Fruit fly (Drosophila melanogaster) whole organism, embryonic: Measurements from ENCODE around the gene Prat2.
A peak's percentile ranks its signal among the peaks of the same experiment; 100 is the strongest.

ENCODE experiments used
- B-H2 ChIP-seq: fragments of 200-800 bp; sonication (Bioruptor generic); optimal IDR thresholded peaks from 2 replicates; lab custom pipeline; 2018; ENCODE audit warnings: missing biosample characterization, mild to moderate bottlenecking, missing genetic modification characterization
- BtbVII ChIP-seq: fragments of 200-800 bp; sonication (Bioruptor generic); optimal IDR thresholded peaks from 3 replicates; lab custom pipeline; 2017; ENCODE audit warnings: missing biosample characterization, mild to moderate bottlenecking, missing genetic modification characterization
- CG10274 ChIP-seq: fragments of 200-800 bp; sonication (Bioruptor generic); optimal IDR thresholded peaks from 3 replicates; lab custom pipeline; 2017; ENCODE audit warnings: missing biosample characterization, mild to moderate bottlenecking, missing genetic modification characterization
- CG11560 ChIP-seq: fragments of 200-800 bp; sonication (Bioruptor generic); IDR thresholded peaks from 3 replicates; pipeline ENCODE4 v1.3.6; 2022; ENCODE audit warnings: missing biosample characterization, missing genetic modification characterization
- CG11696 ChIP-seq: fragments of 200-800 bp; sonication (Bioruptor generic); IDR thresholded peaks from 2 replicates; pipeline ENCODE4 v1.3.6; 2022; ENCODE audit warnings: missing biosample characterization, missing genetic modification characterization
- CG14441 ChIP-seq: fragments of 200-800 bp; sonication (Bioruptor generic); IDR thresholded peaks from 2 replicates; pipeline ENCODE4 v1.3.6; 2022; ENCODE audit warnings: missing biosample characterization, missing genetic modification characterization
- CG14710 ChIP-seq: fragments of 200-800 bp; sonication (Bioruptor generic); optimal IDR thresholded peaks from 3 replicates; lab custom pipeline; 2019; ENCODE audit warnings: missing biosample characterization, mild to moderate bottlenecking, missing genetic modification characterization, moderate library complexity
- CG15269 ChIP-seq: fragments of 200-800 bp; sonication (Bioruptor generic); optimal IDR thresholded peaks from 2 replicates; lab custom pipeline; 2018; ENCODE audit warnings: missing biosample characterization, mild to moderate bottlenecking, missing genetic modification characterization, moderate library complexity
- CG16813 ChIP-seq: fragments of 200-800 bp; sonication (Bioruptor generic); IDR thresholded peaks from 3 replicates; pipeline ENCODE4 v1.3.6; 2022; ENCODE audit warnings: missing biosample characterization, missing genetic modification characterization; ENCODE audit not compliant: partially characterized antibody
- CG17829 ChIP-seq: fragments of 200-800 bp; optimal IDR thresholded peaks from 2 replicates; lab custom pipeline; 2019; ENCODE audit warnings: missing biosample characterization, mild to moderate bottlenecking, missing genetic modification characterization, moderate library complexity
- CG3065 ChIP-seq: fragments of 200-800 bp; sonication (Bioruptor generic); optimal IDR thresholded peaks from 2 replicates; lab custom pipeline; 2016; ENCODE audit warnings: missing biosample characterization, missing genetic modification characterization
- CG34376 ChIP-seq: fragments of 200-800 bp; sonication (Bioruptor generic); optimal IDR thresholded peaks from 2 replicates; lab custom pipeline; 2018; ENCODE audit warnings: missing biosample characterization, mild to moderate bottlenecking, missing genetic modification characterization
- CG3838 ChIP-seq: fragments of 200-800 bp; sonication (Bioruptor generic); optimal IDR thresholded peaks from 3 replicates; lab custom pipeline; 2016; ENCODE audit warnings: missing biosample characterization, missing genetic modification characterization
- CG43689 ChIP-seq: fragments of 200-800 bp; sonication (Bioruptor generic); IDR thresholded peaks from 2 replicates; pipeline ENCODE4 v1.3.6; 2022; ENCODE audit warnings: missing biosample characterization, missing genetic modification characterization
- CG4617 ChIP-seq: fragments of 200-800 bp; sonication (Bioruptor generic); optimal IDR thresholded peaks from 3 replicates; lab custom pipeline; 2016; ENCODE audit warnings: missing biosample characterization, missing genetic modification characterization, borderline replicate concordance
- CG7271 ChIP-seq: fragments of 200-800 bp; sonication (Bioruptor generic); optimal IDR thresholded peaks from 2 replicates; lab custom pipeline; 2018; ENCODE audit warnings: missing biosample characterization, mild to moderate bottlenecking, missing genetic modification characterization, moderate library complexity
- CG7556 ChIP-seq: fragments of 200-800 bp; sonication (Bioruptor generic); optimal IDR thresholded peaks from 2 replicates; lab custom pipeline; 2017; ENCODE audit warnings: missing biosample characterization, mild to moderate bottlenecking, missing genetic modification characterization
- CG8478 ChIP-seq: fragments of >200 bp; optimal IDR thresholded peaks from 2 replicates; lab custom pipeline; 2018
- D ChIP-seq, 2 experiments: fragments of 200-800 bp in 1 of 2; fragments of >200 bp in 1 of 2; sonication (Bioruptor generic) in 1 of 2; optimal IDR thresholded peaks; 2 replicates in 1 of 2; 3 replicates in 1 of 2; lab custom pipeline; 2017; ENCODE audit warnings: mild to moderate bottlenecking in 1 of 2, missing biosample characterization in 1 of 2, missing genetic modification characterization in 1 of 2, missing genetic modification reagents in 1 of 2
- Doc3 ChIP-seq: fragments of 200-800 bp; sonication (Bioruptor generic); IDR thresholded peaks from 3 replicates; pipeline ENCODE4 v1.3.6; 2022; ENCODE audit warnings: missing biosample characterization, missing genetic modification characterization; ENCODE audit not compliant: partially characterized antibody
- Dref ChIP-seq: fragments of 200-800 bp; sonication (Bioruptor generic); IDR thresholded peaks from 2 replicates; pipeline ENCODE4 v1.3.6; 2022; ENCODE audit warnings: missing biosample characterization, missing genetic modification characterization
- Eip74EF ChIP-seq, 2 experiments: fragments of 200-800 bp in 1 of 2; fragments of >200 bp in 1 of 2; sonication (Bioruptor generic) in 1 of 2; optimal IDR thresholded peaks; 2 replicates each; lab custom pipeline; 2017 to 2019; ENCODE audit warnings: missing biosample characterization in 2 of 2, missing genetic modification characterization in 2 of 2, mild to moderate bottlenecking in 1 of 2, moderate library complexity in 1 of 2
- Ets65A ChIP-seq: fragments of 200-800 bp; sonication (Bioruptor generic); peaks from one replicate; lab custom pipeline; 2016; ENCODE audit warnings: missing biosample characterization, missing genetic modification characterization
- HLH54F ChIP-seq: fragments of 200-800 bp; sonication (Bioruptor generic); optimal IDR thresholded peaks from 3 replicates; lab custom pipeline; 2016; ENCODE audit warnings: missing biosample characterization, missing genetic modification characterization
- MBD-R2 ChIP-seq: fragments of 200-800 bp; sonication (Bioruptor generic); IDR thresholded peaks from 2 replicates; pipeline ENCODE4 v1.3.6; 2022; ENCODE audit warnings: missing biosample characterization, missing genetic modification characterization
- Mes4 ChIP-seq: fragments of 200-800 bp; sonication (Bioruptor generic); optimal IDR thresholded peaks from 2 replicates; lab custom pipeline; 2016; ENCODE audit warnings: missing biosample characterization, missing genetic modification characterization
- Nf-YA ChIP-seq: fragments of 200-800 bp; sonication (Bioruptor generic); IDR thresholded peaks from 2 replicates; pipeline ENCODE4 v1.3.6; 2022; ENCODE audit warnings: missing biosample characterization, missing genetic modification characterization
- NfI ChIP-seq: fragments of 200-800 bp; sonication (Bioruptor generic); optimal IDR thresholded peaks from 3 replicates; lab custom pipeline; 2018; ENCODE audit warnings: missing biosample characterization, mild to moderate bottlenecking, missing genetic modification characterization, moderate library complexity
- Oli ChIP-seq: fragments of 200-800 bp; sonication (Bioruptor generic); optimal IDR thresholded peaks from 2 replicates; lab custom pipeline; 2018; ENCODE audit warnings: missing biosample characterization, mild to moderate bottlenecking, missing genetic modification characterization, moderate library complexity
- TFAM ChIP-seq: fragments of 200-800 bp; sonication (Bioruptor generic); optimal IDR thresholded peaks from 2 replicates; lab custom pipeline; 2017; ENCODE audit warnings: missing biosample characterization, missing genetic modification characterization, inconsistent platforms
- aop ChIP-seq: fragments of 200-800 bp; sonication (Bioruptor generic); IDR thresholded peaks from 2 replicates; pipeline ENCODE4 v1.3.6; 2022; ENCODE audit warnings: missing biosample characterization, missing genetic modification characterization
- crol ChIP-seq: fragments of 200-800 bp; sonication (Bioruptor generic); IDR thresholded peaks from 2 replicates; pipeline ENCODE4 v1.3.6; 2022; ENCODE audit warnings: missing biosample characterization, missing genetic modification characterization
- crp ChIP-seq, 2 experiments: fragments of 200-800 bp; sonication (Bioruptor generic); optimal IDR thresholded peaks; 2 replicates in 1 of 2; 3 replicates in 1 of 2; lab custom pipeline; 2017; ENCODE audit warnings: missing biosample characterization in 2 of 2, missing genetic modification characterization in 2 of 2, mild to moderate bottlenecking in 1 of 2, moderate library complexity in 1 of 2
- disco-r ChIP-seq: fragments of 200-800 bp; sonication (Bioruptor generic); optimal IDR thresholded peaks from 2 replicates; lab custom pipeline; 2016; ENCODE audit warnings: missing biosample characterization, missing genetic modification characterization
- ems ChIP-seq: fragments of 200-800 bp; sonication (Bioruptor generic); optimal IDR thresholded peaks from 3 replicates; lab custom pipeline; 2016; ENCODE audit warnings: missing biosample characterization, missing genetic modification characterization
- ewg ChIP-seq: fragments of 200-800 bp; sonication (Bioruptor generic); optimal IDR thresholded peaks from 3 replicates; lab custom pipeline; 2017; ENCODE audit warnings: mild to moderate bottlenecking, missing biosample characterization, missing genetic modification reagents, missing genetic modification characterization
- eyg ChIP-seq: fragments of 200-800 bp; sonication (Bioruptor generic); optimal IDR thresholded peaks from 3 replicates; lab custom pipeline; 2016; ENCODE audit warnings: missing biosample characterization, missing genetic modification characterization
- fd102C ChIP-seq: fragments of 200-800 bp; sonication (Bioruptor generic); optimal IDR thresholded peaks from 2 replicates; lab custom pipeline; 2018; ENCODE audit warnings: missing biosample characterization, mild to moderate bottlenecking, missing genetic modification characterization, moderate library complexity
- gem ChIP-seq: fragments of 200-800 bp; sonication (Bioruptor generic); optimal IDR thresholded peaks from 2 replicates; lab custom pipeline; 2019; ENCODE audit warnings: missing biosample characterization, mild to moderate bottlenecking, missing genetic modification characterization, moderate library complexity
- ind ChIP-seq: fragments of 200-800 bp; sonication (Bioruptor generic); optimal IDR thresholded peaks from 3 replicates; lab custom pipeline; 2016; ENCODE audit warnings: missing biosample characterization, missing genetic modification characterization
- ken ChIP-seq: fragments of 200-800 bp; sonication (Bioruptor generic); IDR thresholded peaks from 3 replicates; pipeline ENCODE4 v1.3.6; 2022; ENCODE audit warnings: missing biosample characterization, missing genetic modification characterization
- onecut ChIP-seq: fragments of 200-800 bp; sonication (Bioruptor generic); IDR thresholded peaks from 2 replicates; pipeline ENCODE4 v1.3.6; 2022; ENCODE audit warnings: missing biosample characterization, missing genetic modification characterization
- pfk ChIP-seq: fragments of 200-800 bp; sonication (Bioruptor generic); optimal IDR thresholded peaks from 2 replicates; lab custom pipeline; 2018; ENCODE audit warnings: missing biosample characterization, mild to moderate bottlenecking, missing genetic modification characterization, moderate library complexity
- sd ChIP-seq: fragments of 200-800 bp; sonication (Bioruptor generic); optimal IDR thresholded peaks from 3 replicates; lab custom pipeline; 2018; ENCODE audit warnings: missing biosample characterization, mild to moderate bottlenecking, missing genetic modification characterization, moderate library complexity
- sens ChIP-seq: fragments of 200-800 bp; sonication (Bioruptor generic); peaks from one replicate; lab custom pipeline; 2016; ENCODE audit warnings: missing biosample characterization, missing genetic modification characterization
- sqz ChIP-seq: fragments of 200-800 bp; sonication (Bioruptor generic); optimal IDR thresholded peaks from 3 replicates; lab custom pipeline; 2018; ENCODE audit warnings: missing biosample characterization, mild to moderate bottlenecking, missing genetic modification characterization
- unc-4 ChIP-seq: fragments of 200-800 bp; sonication (Bioruptor generic); IDR thresholded peaks from 2 replicates; pipeline ENCODE4 v1.3.6; 2022; ENCODE audit warnings: missing biosample characterization, missing genetic modification characterization; ENCODE audit not compliant: partially characterized antibody
- zf30C ChIP-seq: fragments of 200-800 bp; sonication (Bioruptor generic); optimal IDR thresholded peaks from 3 replicates; lab custom pipeline; 2018; ENCODE audit warnings: missing biosample characterization, mild to moderate bottlenecking, missing genetic modification characterization
- zfh1 ChIP-seq: fragments of 200-800 bp; sonication (Bioruptor generic); IDR thresholded peaks from 3 replicates; pipeline ENCODE4 v1.3.6; 2022; ENCODE audit warnings: missing biosample characterization, missing genetic modification characterization

The Prat2 gene

DNA sequence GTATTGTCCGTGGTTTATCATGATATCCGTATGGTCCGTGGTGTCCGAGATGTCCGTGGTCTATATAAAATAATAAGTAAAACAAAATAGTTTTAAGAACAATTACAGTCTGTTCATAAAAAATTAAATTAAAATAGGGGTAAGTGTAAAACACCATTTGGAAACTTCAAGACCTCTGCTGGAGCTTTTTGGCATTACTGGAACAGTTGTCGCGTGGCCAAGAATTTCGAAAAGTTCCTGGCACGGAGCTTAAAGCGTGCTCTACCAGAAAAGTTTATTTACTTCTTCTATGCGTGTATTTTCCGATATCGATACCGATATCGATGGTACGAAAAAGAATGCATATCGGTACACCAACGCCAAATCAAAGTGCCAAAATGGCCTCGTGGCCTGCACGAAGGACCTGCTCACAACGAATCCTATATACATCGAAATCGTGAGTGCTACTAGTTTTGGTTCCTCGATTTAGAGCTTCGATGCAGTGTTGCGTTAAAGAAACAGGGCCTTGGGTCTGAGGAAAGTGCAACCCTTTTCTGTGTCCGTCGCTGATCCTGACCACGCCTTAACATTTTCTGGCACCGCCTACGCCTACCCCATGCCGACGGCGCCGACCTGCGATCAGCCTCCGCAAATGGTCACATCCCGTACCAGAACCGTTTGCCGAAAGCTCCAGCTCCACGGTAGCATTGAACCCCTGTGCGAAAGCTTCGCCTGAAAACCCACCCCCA, 27.6 kb upstream of the Prat2 start (continued):
- TF ChIP-seq fd102C (no peak), aop (GFP tag; lab: Robert Waterston, UW) (no peak), unc-4 (GFP tag; lab: Robert Waterston, UW) (peak; percentile 57), CG11560 (tag; lab: Robert Waterston, UW) (no peak), disco-r (GFP tag; lab: Kevin White, UChicago) (no peak), B-H2 (GFP tag; lab: Kevin White, UChicago) (no peak), CG8478 (peak; percentile 1), CG7556 (GFP tag; lab: Kevin White, UChicago) (no peak), eyg (GFP tag; lab: Kevin White, UChicago) (no peak), Ets65A (peak; percentile 34), HLH54F (GFP tag; lab: Kevin White, UChicago) (no peak), zf30C (no peak), gem (tag; lab: Kevin White, UChicago) (no peak), Dref (GFP tag; lab: Robert Waterston, UW) (peak; percentile 63), ind (GFP tag; lab: Kevin White, UChicago) (no peak), TFAM (GFP tag; lab: Kevin White, UChicago) (no peak), BtbVII (GFP tag; lab: Kevin White, UChicago) (no peak), crol (GFP tag; lab: Robert Waterston, UW) (no peak), Doc3 (peak; percentile 34; the same call in 2 of the 3 replicates), crp (GFP tag; optimal IDR thresholded peaks at IDR 0.05; lab: Kevin White, UChicago) (no peak), sens (GFP tag; lab: Kevin White, UChicago) (no peak), CG10274 (GFP tag; lab: Kevin White, UChicago) (no peak), Oli (tag; lab: Kevin White, UChicago) (no peak), ewg (no peak), CG3065 (GFP tag; lab: Kevin White, UChicago) (no peak), NfI (no peak), sqz (GFP tag; lab: Kevin White, UChicago) (no peak), CG14441 (no peak), CG34376 (GFP tag; lab: Kevin White, UChicago) (no peak), ken (GFP tag; lab: Robert Waterston, UW) (no peak), CG17829 (no peak), CG14710 (no peak), D (optimal IDR thresholded peaks at IDR 0.05; lab: Kevin White, UChicago) (no peak), D (GFP tag; optimal IDR thresholded peaks at IDR 0.05; lab: Kevin White, UChicago) (no peak), CG15269 (no peak), pfk (no peak), Mes4 (GFP tag; lab: Kevin White, UChicago) (no peak), CG4617 (GFP tag; lab: Kevin White, UChicago) (no peak), Nf-YA (GFP tag; lab: Robert Waterston, UW) (no peak), Eip74EF (GFP tag; optimal IDR thresholded peaks at IDR 0.05; lab: Kevin White, UChicago) (no peak), CG7271 (tag; lab: Kevin White, UChicago) (no peak), zfh1 (GFP tag; lab: Robert Waterston, UW) (0 out of 3 replicates have a peak, but pooled peaks have one; percentile 13), onecut (GFP tag; lab: Robert Waterston, UW) (no peak), CG43689 (GFP tag; lab: Robert Waterston, UW) (no peak), CG11696 (GFP tag; lab: Robert Waterston, UW) (no peak), CG3838 (no peak), sd (tag; lab: Kevin White, UChicago) (peak; percentile 75), CG16813 (peak; percentile 27; the same call in 1 of the 3 replicates), MBD-R2 (GFP tag; lab: Robert Waterston, UW) (0 out of 2 replicates have a peak, but pooled peaks have one; percentile 39), ems (GFP tag; lab: Kevin White, UChicago) (no peak)
